Worm (Caenorhabditis elegans): ENCODE data around the gene H25P19.1.

DNA sequence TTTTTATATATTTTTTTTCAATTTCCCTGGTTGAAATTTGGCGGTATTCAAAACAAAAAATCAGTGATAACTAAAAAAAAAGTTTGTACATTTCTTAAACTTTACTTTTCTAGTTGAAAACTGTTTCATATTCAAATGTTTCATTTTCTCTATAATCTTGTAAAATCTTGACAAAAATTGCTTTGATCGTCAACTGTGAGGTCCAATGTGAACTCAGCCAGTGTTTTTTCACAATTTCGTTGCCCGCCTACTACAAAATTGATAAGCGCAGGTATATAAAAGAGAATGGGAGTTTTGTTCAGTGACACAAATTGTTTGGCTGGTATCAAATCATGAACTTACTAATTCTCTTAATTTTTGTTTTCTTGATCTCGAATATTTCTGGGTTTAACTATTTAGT, 40.6 kb upstream of the H25P19.1 start, which contains the start of gene ugt-42:
- TF ChIP-seq alr-1 (tag; optimal IDR thresholded peaks at IDR 0.05) (no peak), nhr-25 (tag; optimal IDR thresholded peaks at IDR 0.05) (no peak), mab-5 (tag; optimal IDR thresholded peaks at IDR 0.05) (no peak), mdl-1 (tag; optimal IDR thresholded peaks at IDR 0.05) (no peak), sma-9 (GFP tag; optimal IDR thresholded peaks at IDR 0.05) (no peak), sma-9 (tag; optimal IDR thresholded peaks at IDR 0.05) (no peak), elt-3 (tag; optimal IDR thresholded peaks at IDR 0.05) (no peak)

Measured in whole organism, L2 larva.